Fruit fly (Drosophila melanogaster) whole organism, embryonic: ENCODE data around the gene CG43121.

ENCODE experiments used
- CG9215 ChIP-seq: fragments of 200-800 bp; sonication (Bioruptor generic); IDR thresholded peaks from 2 replicates; pipeline ENCODE4 v1.3.6; 2022; ENCODE audit warnings: missing biosample characterization, missing genetic modification characterization
- mam ChIP-seq: fragments of 200-800 bp; sonication (Bioruptor generic); optimal IDR thresholded peaks from 3 replicates; lab custom pipeline; 2016; ENCODE audit warnings: missing biosample characterization, missing genetic modification characterization
- sr ChIP-seq: fragments of 200-800 bp; sonication (Bioruptor generic); IDR thresholded peaks from 3 replicates; pipeline ENCODE4 v1.3.6; 2022; ENCODE audit warnings: missing biosample characterization, missing genetic modification characterization

DNA sequence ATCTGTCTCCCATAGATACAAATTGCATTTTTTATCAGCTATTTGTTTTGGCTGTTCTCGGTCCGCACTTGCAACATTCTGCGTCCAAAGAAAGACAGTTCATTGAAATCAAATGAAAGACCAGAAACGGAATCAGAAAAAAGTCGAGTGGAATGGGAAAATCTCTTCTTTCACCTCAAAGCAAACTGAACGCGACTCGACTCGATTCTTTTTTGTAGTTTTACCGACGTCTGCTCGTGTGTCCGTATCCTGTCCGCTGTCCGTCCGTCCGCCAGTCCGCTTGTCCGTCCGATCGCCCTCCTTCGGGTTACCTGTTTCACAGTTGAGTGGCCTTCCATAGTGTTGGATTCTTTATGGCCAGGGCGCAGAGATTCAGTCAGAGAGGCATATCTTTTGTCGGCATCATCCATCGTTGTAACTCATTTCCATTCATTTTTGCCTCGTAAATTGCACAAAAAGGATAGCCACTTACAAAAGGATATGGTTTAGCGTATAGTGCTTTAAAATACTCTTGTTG, 30.2 kb downstream of the CG43121 start:
- no peak for TF ChIP-seq mam
- no peak for TF ChIP-seq sr
- no peak for TF ChIP-seq CG9215 (GFP tag; lab: Robert Waterston, UW)
